Fruit fly (Drosophila melanogaster) whole organism, embryonic: ENCODE measurements around the gene mbc.
A peak's percentile ranks its signal among the peaks of the same experiment; 100 is the strongest.

ENCODE experiments used
- Adf1 ChIP-seq: fragments of 200-800 bp; sonication (Bioruptor generic); IDR thresholded peaks from 2 replicates; pipeline ENCODE4 v1.3.6; 2022; ENCODE audit warnings: missing biosample characterization, missing genetic modification characterization
- Blimp-1 ChIP-seq: fragments of 200-800 bp; sonication (Bioruptor generic); optimal IDR thresholded peaks from 3 replicates; lab custom pipeline; 2018; ENCODE audit warnings: missing biosample characterization, missing genetic modification characterization, mild to moderate bottlenecking, moderate library complexity, missing genetic modification reagents
- CG10209 ChIP-seq: fragments of 200-800 bp; sonication (Bioruptor generic); optimal IDR thresholded peaks from 3 replicates; lab custom pipeline; 2017; ENCODE audit warnings: missing biosample characterization, mild to moderate bottlenecking, missing genetic modification characterization, missing genetic modification reagents
- CG10274 ChIP-seq: fragments of 200-800 bp; sonication (Bioruptor generic); optimal IDR thresholded peaks from 3 replicates; lab custom pipeline; 2017; ENCODE audit warnings: missing biosample characterization, mild to moderate bottlenecking, missing genetic modification characterization
- CG10565 ChIP-seq: fragments of 200-800 bp; sonication (Bioruptor generic); optimal IDR thresholded peaks from 3 replicates; lab custom pipeline; 2016; ENCODE audit warnings: missing biosample characterization, mild to moderate bottlenecking, missing genetic modification characterization
- CG11398 ChIP-seq: fragments of 200-800 bp; sonication (Bioruptor generic); optimal IDR thresholded peaks from 2 replicates; lab custom pipeline; 2016; ENCODE audit warnings: missing biosample characterization, missing genetic modification characterization
- CG11504 ChIP-seq: fragments of 200-800 bp; sonication (Bioruptor generic); optimal IDR thresholded peaks from 3 replicates; lab custom pipeline; 2019; ENCODE audit warnings: missing biosample characterization, mild to moderate bottlenecking, missing genetic modification characterization, moderate library complexity
- CG12299 ChIP-seq: fragments of 200-800 bp; sonication (Bioruptor generic); optimal IDR thresholded peaks from 2 replicates; lab custom pipeline; 2018; ENCODE audit warnings: missing biosample characterization, mild to moderate bottlenecking, missing genetic modification characterization
- CG12659 ChIP-seq: fragments of 200-800 bp; sonication (Bioruptor generic); optimal IDR thresholded peaks from 3 replicates; lab custom pipeline; 2017; ENCODE audit warnings: mild to moderate bottlenecking, missing biosample characterization, missing genetic modification reagents, missing genetic modification characterization
- CG13775 ChIP-seq: fragments of 200-800 bp; sonication (Bioruptor generic); optimal IDR thresholded peaks from 3 replicates; lab custom pipeline; 2017; ENCODE audit warnings: missing biosample characterization, mild to moderate bottlenecking, missing genetic modification characterization
- CG14014 ChIP-seq: fragments of 200-800 bp; sonication (Bioruptor generic); IDR thresholded peaks from 2 replicates; pipeline ENCODE4 v1.3.6; 2022; ENCODE audit warnings: missing biosample characterization, missing genetic modification characterization
- CG14710 ChIP-seq: fragments of 200-800 bp; sonication (Bioruptor generic); optimal IDR thresholded peaks from 3 replicates; lab custom pipeline; 2019; ENCODE audit warnings: missing biosample characterization, mild to moderate bottlenecking, missing genetic modification characterization, moderate library complexity
- CG15269 ChIP-seq: fragments of 200-800 bp; sonication (Bioruptor generic); optimal IDR thresholded peaks from 2 replicates; lab custom pipeline; 2018; ENCODE audit warnings: missing biosample characterization, mild to moderate bottlenecking, missing genetic modification characterization, moderate library complexity
- CG15601 ChIP-seq: fragments of 200-800 bp; sonication (Bioruptor generic); optimal IDR thresholded peaks from 3 replicates; lab custom pipeline; 2019; ENCODE audit warnings: missing biosample characterization, mild to moderate bottlenecking, missing genetic modification characterization, moderate library complexity
- CG1647 ChIP-seq: fragments of 200-800 bp; sonication (Bioruptor generic); optimal IDR thresholded peaks from 3 replicates; lab custom pipeline; 2016; ENCODE audit warnings: missing biosample characterization, missing genetic modification characterization
- CG17361 ChIP-seq: fragments of 200-800 bp; sonication (Bioruptor generic); IDR thresholded peaks from 3 replicates; pipeline ENCODE4 v1.3.6; 2022; ENCODE audit warnings: missing biosample characterization, missing genetic modification characterization
- CG17568 ChIP-seq: fragments of 200-800 bp; sonication (Bioruptor generic); optimal IDR thresholded peaks from 2 replicates; lab custom pipeline; 2018; ENCODE audit warnings: missing biosample characterization, mild to moderate bottlenecking, missing genetic modification characterization, moderate library complexity
- CG30020 ChIP-seq: fragments of 200-800 bp; optimal IDR thresholded peaks from 2 replicates; lab custom pipeline; 2019; ENCODE audit warnings: missing biosample characterization, mild to moderate bottlenecking, missing genetic modification characterization, moderate library complexity
- CG34422 ChIP-seq: fragments of 200-800 bp; sonication (Bioruptor generic); IDR thresholded peaks from 3 replicates; pipeline ENCODE4 v1.3.6; 2022; ENCODE audit warnings: missing biosample characterization, missing genetic modification characterization
- CG3847 ChIP-seq: fragments of 200-800 bp; sonication (Bioruptor generic); IDR thresholded peaks from 2 replicates; pipeline ENCODE4 v1.3.6; 2022; ENCODE audit warnings: missing biosample characterization, missing genetic modification characterization
- CG5953 ChIP-seq: fragments of 200-800 bp; sonication (Bioruptor generic); IDR thresholded peaks from 2 replicates; pipeline ENCODE4 v1.3.6; 2022; ENCODE audit warnings: missing biosample characterization, missing genetic modification characterization
- CG7786 ChIP-seq: fragments of 200-800 bp; sonication (Bioruptor generic); optimal IDR thresholded peaks from 2 replicates; lab custom pipeline; 2016; ENCODE audit warnings: missing biosample characterization, missing genetic modification characterization
- CG8944 ChIP-seq: fragments of 200-800 bp; sonication (Bioruptor generic); optimal IDR thresholded peaks from 3 replicates; lab custom pipeline; 2016; ENCODE audit warnings: missing biosample characterization, missing genetic modification characterization
- CG9437 ChIP-seq: fragments of 200-800 bp; sonication (Bioruptor generic); optimal IDR thresholded peaks from 2 replicates; lab custom pipeline; 2018; ENCODE audit warnings: missing biosample characterization, mild to moderate bottlenecking, missing genetic modification characterization
- CG9609 ChIP-seq: fragments of 200-800 bp; sonication (Bioruptor generic); optimal IDR thresholded peaks from 3 replicates; lab custom pipeline; 2016; ENCODE audit warnings: missing biosample characterization, missing genetic modification characterization
- CTCF ChIP-seq: fragments of 200-800 bp; sonication (Bioruptor generic); optimal IDR thresholded peaks from 2 replicates; lab custom pipeline; 2017; ENCODE audit warnings: missing biosample characterization, mild to moderate bottlenecking, missing genetic modification characterization, moderate library complexity
- Chrac-16 ChIP-seq: fragments of 200-800 bp; sonication (Bioruptor generic); optimal IDR thresholded peaks from 3 replicates; lab custom pipeline; 2016; ENCODE audit warnings: missing biosample characterization, missing genetic modification characterization
- CoRest ChIP-seq: fragments of 200-800 bp; sonication (Bioruptor generic); optimal IDR thresholded peaks from 3 replicates; lab custom pipeline; 2018; ENCODE audit warnings: missing biosample characterization, mild to moderate bottlenecking, missing genetic modification characterization, moderate library complexity
- Deaf1 ChIP-seq: fragments of 200-800 bp; optimal IDR thresholded peaks from 3 replicates; lab custom pipeline; 2019; ENCODE audit warnings: missing biosample characterization, mild to moderate bottlenecking, missing genetic modification characterization, moderate library complexity
- Dip3 ChIP-seq: fragments of 200-800 bp; sonication (Bioruptor generic); optimal IDR thresholded peaks from 3 replicates; lab custom pipeline; 2016; ENCODE audit warnings: missing biosample characterization, missing genetic modification characterization
- H15 ChIP-seq: fragments of 200-800 bp; sonication (Bioruptor generic); IDR thresholded peaks from 3 replicates; pipeline ENCODE4 v1.3.6; 2022; ENCODE audit warnings: missing biosample characterization, missing genetic modification characterization
- HLH3B ChIP-seq: fragments of 200-800 bp; sonication (Bioruptor generic); IDR thresholded peaks from 2 replicates; pipeline ENCODE4 v1.3.6; 2022; ENCODE audit warnings: missing biosample characterization, missing genetic modification characterization
- Hr39 ChIP-seq: fragments of >200 bp; optimal IDR thresholded peaks from 2 replicates; lab custom pipeline; 2017
- Lhr ChIP-seq: fragments of 200-800 bp; sonication (Bioruptor generic); optimal IDR thresholded peaks from 3 replicates; lab custom pipeline; 2017; ENCODE audit warnings: mild to moderate bottlenecking, missing biosample characterization, missing genetic modification reagents, missing genetic modification characterization
- Opbp ChIP-seq: fragments of 200-800 bp; sonication (Bioruptor generic); IDR thresholded peaks from 3 replicates; pipeline ENCODE4 v1.3.6; 2022; ENCODE audit warnings: missing biosample characterization, missing genetic modification characterization; ENCODE audit not compliant: partially characterized antibody
- Ravus ChIP-seq: fragments of 200-800 bp; sonication (Bioruptor generic); IDR thresholded peaks from 2 replicates; pipeline ENCODE4 v1.3.6; 2022; ENCODE audit warnings: missing biosample characterization, missing genetic modification characterization
- ap ChIP-seq: fragments of 200-800 bp; sonication (Bioruptor generic); IDR thresholded peaks from 2 replicates; pipeline ENCODE4 v1.3.6; 2022; ENCODE audit warnings: missing biosample characterization, missing genetic modification characterization
- bab2 ChIP-seq: fragments of 200-800 bp; sonication (Bioruptor generic); optimal IDR thresholded peaks from 2 replicates; lab custom pipeline; 2016; ENCODE audit warnings: missing biosample characterization, missing genetic modification characterization
- cas ChIP-seq: fragments of 200-800 bp; sonication (Bioruptor generic); IDR thresholded peaks from 2 replicates; pipeline ENCODE4 v1.3.6; 2022; ENCODE audit warnings: missing biosample characterization, missing genetic modification characterization
- gcm2 ChIP-seq: fragments of 200-800 bp; sonication (Bioruptor generic); optimal IDR thresholded peaks from 2 replicates; lab custom pipeline; 2016; ENCODE audit warnings: missing biosample characterization, missing genetic modification characterization
- gem ChIP-seq: fragments of 200-800 bp; sonication (Bioruptor generic); optimal IDR thresholded peaks from 2 replicates; lab custom pipeline; 2019; ENCODE audit warnings: missing biosample characterization, mild to moderate bottlenecking, missing genetic modification characterization, moderate library complexity
- kni ChIP-seq: fragments of 200-800 bp; sonication (Bioruptor generic); optimal IDR thresholded peaks from 3 replicates; lab custom pipeline; 2017; ENCODE audit warnings: mild to moderate bottlenecking, missing biosample characterization, missing genetic modification reagents, missing genetic modification characterization
- maf-S ChIP-seq: fragments of 200-800 bp; sonication (Bioruptor generic); optimal IDR thresholded peaks from 2 replicates; lab custom pipeline; 2016; ENCODE audit warnings: missing biosample characterization, missing genetic modification characterization
- rib ChIP-seq: fragments of 200-800 bp; sonication (Bioruptor generic); IDR thresholded peaks from 2 replicates; pipeline ENCODE4 v1.3.6; 2022; ENCODE audit warnings: missing biosample characterization, missing genetic modification characterization
- stwl ChIP-seq: fragments of 200-800 bp; sonication (Bioruptor generic); optimal IDR thresholded peaks from 3 replicates; lab custom pipeline; 2018; ENCODE audit warnings: missing biosample characterization, mild to moderate bottlenecking, missing genetic modification characterization, moderate library complexity
- tap ChIP-seq: fragments of 200-800 bp; optimal IDR thresholded peaks from 3 replicates; lab custom pipeline; 2019; ENCODE audit warnings: missing biosample characterization, mild to moderate bottlenecking, missing genetic modification characterization, moderate library complexity
- trh ChIP-seq: fragments of 200-800 bp; sonication (Bioruptor generic); optimal IDR thresholded peaks from 2 replicates; lab custom pipeline; 2016; ENCODE audit warnings: missing biosample characterization, missing genetic modification characterization
- unpg ChIP-seq: fragments of 200-800 bp; sonication (Bioruptor generic); optimal IDR thresholded peaks from 3 replicates; lab custom pipeline; 2018; ENCODE audit warnings: missing biosample characterization, mild to moderate bottlenecking, missing genetic modification characterization, moderate library complexity
- usp ChIP-seq: fragments of >200 bp; optimal IDR thresholded peaks from 2 replicates; lab custom pipeline; 2017; ENCODE audit warnings: missing biosample characterization, missing genetic modification characterization
- vnd ChIP-seq: fragments of 200-800 bp; sonication (Bioruptor generic); IDR thresholded peaks from 3 replicates; pipeline ENCODE4 v1.3.6; 2022; ENCODE audit warnings: missing biosample characterization, missing genetic modification characterization; ENCODE audit not compliant: partially characterized antibody

mbc gene

dm6 chr3R:23752728-23753127, 28.8 kb upstream of the mbc start, which contains the start of the genes RanBP3 and Rpt5 (continued):
- TF ChIP-seq ap (GFP tag; lab: Robert Waterston, UW) (no peak), CG14710 (tag; lab: Kevin White, UChicago) (peak; percentile 82), CG30020 (tag; lab: Kevin White, UChicago) (no peak), CG34422 (GFP tag; lab: Robert Waterston, UW) (peak; percentile 66; the same call in 2 of the 3 replicates), Lhr (GFP tag; lab: Kevin White, UChicago) (no peak), CoRest (tag; lab: Kevin White, UChicago) (no peak), usp (no peak), CG7786 (peak; percentile 65), tap (tag; lab: Kevin White, UChicago) (no peak), CG11398 (GFP tag; lab: Kevin White, UChicago) (peak; percentile 52), CTCF (peak; percentile 44), vnd (GFP tag; lab: Robert Waterston, UW) (peak; percentile 63), unpg (GFP tag; lab: Kevin White, UChicago) (no peak), CG10209 (GFP tag; lab: Kevin White, UChicago) (peak; percentile 55), CG15601 (tag; lab: Kevin White, UChicago) (no peak), CG12659 (GFP tag; lab: Kevin White, UChicago) (peak; percentile 82), Blimp-1 (GFP tag; lab: Kevin White, UChicago) (no peak), trh (GFP tag; lab: Kevin White, UChicago) (peak; percentile 18), CG15269 (tag; lab: Kevin White, UChicago) (no peak), CG11504 (tag; lab: Kevin White, UChicago) (no peak), CG9609 (GFP tag; lab: Kevin White, UChicago) (peak; percentile 59), gem (tag; lab: Kevin White, UChicago) (no peak), CG14014 (GFP tag; lab: Robert Waterston, UW) (0 out of 2 replicates have a peak, but pooled peaks have one; percentile 30), Adf1 (GFP tag; lab: Robert Waterston, UW) (peak; percentile 47), Hr39 (no peak), CG1647 (GFP tag; lab: Kevin White, UChicago) (peak; percentile 56), Opbp (GFP tag; lab: Robert Waterston, UW) (peak; percentile 90), kni (GFP tag; lab: Kevin White, UChicago) (no peak), CG5953 (GFP tag; lab: Robert Waterston, UW) (no peak)
- TF ChIP-seq, all 482 proteins: peak for 222

- TF ChIP-seq HLH3B (GFP tag; lab: Robert Waterston, UW), result peak; percentile 93
- TF ChIP-seq CG8944 (GFP tag; lab: Kevin White, UChicago), result peak; percentile 96
- peak; percentile 96 for TF ChIP-seq CG12299 (tag; lab: Kevin White, UChicago)
- peak; percentile 86 for TF ChIP-seq Deaf1
- peak; percentile 98 for TF ChIP-seq CG3847 (GFP tag; lab: Robert Waterston, UW)
- peak; percentile 85 for TF ChIP-seq cas (GFP tag; lab: Robert Waterston, UW)
- TF ChIP-seq bab2 (GFP tag; lab: Kevin White, UChicago), result peak; percentile 98
- TF ChIP-seq gcm2 (GFP tag; lab: Kevin White, UChicago), result peak; percentile 95
- TF ChIP-seq CG17568 (GFP tag; lab: Kevin White, UChicago), result no peak
- TF ChIP-seq stwl, result peak; percentile 72
- TF ChIP-seq H15 (GFP tag; lab: Robert Waterston, UW), result peak; percentile 92
- TF ChIP-seq CG13775 (GFP tag; lab: Kevin White, UChicago), result peak; percentile 100
- TF ChIP-seq CG17361 (GFP tag; lab: Robert Waterston, UW), result peak; percentile 100
- peak; percentile 97 for TF ChIP-seq maf-S
- peak; percentile 99 for TF ChIP-seq Dip3
- peak; percentile 98 for TF ChIP-seq Chrac-16
- peak; percentile 91; the same call in 1 of the 2 replicates for TF ChIP-seq rib
- peak; percentile 92 for TF ChIP-seq CG10565 (GFP tag; lab: Kevin White, UChicago)
- TF ChIP-seq Ravus (GFP tag; lab: Robert Waterston, UW), result peak; percentile 87
- peak; percentile 97 for TF ChIP-seq CG9437 (GFP tag; lab: Kevin White, UChicago)
- TF ChIP-seq CG15269 (tag; lab: Kevin White, UChicago), result peak; percentile 99
- peak; percentile 82 for TF ChIP-seq CG5953 (GFP tag; lab: Robert Waterston, UW)
- peak; percentile 94 for TF ChIP-seq CG10274 (GFP tag; lab: Kevin White, UChicago)
Observed at dm6 chr3R:23757912-23758607, 23.5 kb upstream of the mbc start, which contains the start of the genes PTPMT1 and Hrd3. PTPMT1 (plus strand) TSS chr3R:23758339. Hrd3 (minus strand) TSS chr3R:23758557.
